Worm (Caenorhabditis elegans) whole organism, mixed stage, embryonic: ENCODE results near the gene srw-89.

Source experiments
- M03D4.4 ChIP-seq: sonication (generic microtip); optimal IDR thresholded peaks from 2 replicates; lab custom pipeline; 2017; ENCODE audit warnings: mild to moderate bottlenecking, missing genetic modification characterization, missing compliant biosample characterization
- bed-3 ChIP-seq: fragments of 200-800 bp; sonication (Bioruptor generic); optimal IDR thresholded peaks from 3 replicates; lab custom pipeline; 2018; ENCODE audit warnings: mild to moderate bottlenecking, missing genetic modification characterization, moderate library complexity, missing compliant biosample characterization
- ceh-39 ChIP-seq: fragments of 150-350 bp; optimal IDR thresholded peaks from 2 replicates; lab custom pipeline; 2014; ENCODE audit warnings: missing biosample characterization, missing genetic modification characterization
- ceh-43 ChIP-seq: fragments of 200-800 bp; sonication (Bioruptor generic); optimal IDR thresholded peaks from 2 replicates; lab custom pipeline; 2018; ENCODE audit warnings: mild to moderate bottlenecking, missing genetic modification characterization, moderate library complexity, missing compliant biosample characterization
- ces-1 ChIP-seq: fragments of 150-350 bp; optimal IDR thresholded peaks from 2 replicates; lab custom pipeline; 2014; ENCODE audit warnings: missing biosample characterization, missing genetic modification reagents, missing genetic modification characterization
- cnd-1 ChIP-seq: fragments of 200-800 bp; sonication (Bioruptor generic); optimal IDR thresholded peaks from 2 replicates; lab custom pipeline; 2018; ENCODE audit warnings: mild to moderate bottlenecking, missing genetic modification characterization, missing compliant biosample characterization
- drap-1 ChIP-seq: fragments of 200-800 bp; sonication (Bioruptor generic); optimal IDR thresholded peaks from 3 replicates; lab custom pipeline; 2018; ENCODE audit warnings: mild to moderate bottlenecking, missing genetic modification characterization, missing compliant biosample characterization
- elt-1 ChIP-seq: sonication (generic microtip); optimal IDR thresholded peaks from 2 replicates; lab custom pipeline; 2017; ENCODE audit warnings: missing genetic modification characterization, mild to moderate bottlenecking, missing compliant biosample characterization, antibody characterized with exemption, moderate library complexity, borderline replicate concordance; ENCODE audit not compliant: insufficient read depth
- elt-3 ChIP-seq: fragments of 150-350 bp; optimal IDR thresholded peaks from 2 replicates; lab custom pipeline; 2014; ENCODE audit warnings: missing biosample characterization, missing genetic modification characterization
- flh-1 ChIP-seq: fragments of 200-800 bp; sonication (Bioruptor generic); optimal IDR thresholded peaks from 2 replicates; lab custom pipeline; 2018; ENCODE audit warnings: mild to moderate bottlenecking, missing genetic modification characterization, moderate library complexity, missing compliant biosample characterization
- ham-2 ChIP-seq: fragments of 200-800 bp; sonication (Bioruptor generic); optimal IDR thresholded peaks from 2 replicates; lab custom pipeline; 2018; ENCODE audit warnings: mild to moderate bottlenecking, missing genetic modification characterization, missing compliant biosample characterization
- hlh-1 ChIP-seq: fragments of 150-350 bp; optimal IDR thresholded peaks from 2 replicates; lab custom pipeline; 2014; ENCODE audit warnings: missing biosample characterization, missing genetic modification reagents, missing genetic modification characterization
- lin-13 ChIP-seq: fragments of 150-350 bp; optimal IDR thresholded peaks from 2 replicates; lab custom pipeline; 2014; ENCODE audit warnings: missing biosample characterization, missing genetic modification characterization
- lin-32 ChIP-seq: fragments of 200-800 bp; sonication (Bioruptor generic); optimal IDR thresholded peaks from 2 replicates; lab custom pipeline; 2018; ENCODE audit warnings: mild to moderate bottlenecking, missing genetic modification characterization, missing compliant biosample characterization
- lsy-2 ChIP-seq: fragments of 150-350 bp; optimal IDR thresholded peaks from 2 replicates; lab custom pipeline; 2014; ENCODE audit warnings: missing biosample characterization, missing genetic modification characterization
- mab-5 ChIP-seq: fragments of 150-350 bp; optimal IDR thresholded peaks from 2 replicates; lab custom pipeline; 2014; ENCODE audit warnings: missing biosample characterization, missing genetic modification characterization
- mls-2 ChIP-seq: sonication (generic microtip); optimal IDR thresholded peaks from 2 replicates; lab custom pipeline; 2016; ENCODE audit warnings: mild to moderate bottlenecking, missing genetic modification characterization, moderate library complexity, missing compliant biosample characterization
- nhr-12 ChIP-seq: fragments of 150-350 bp; optimal IDR thresholded peaks from 2 replicates; lab custom pipeline; 2014; ENCODE audit warnings: missing biosample characterization, missing genetic modification characterization
- nhr-2 ChIP-seq: fragments of 150-350 bp; optimal IDR thresholded peaks from 2 replicates; lab custom pipeline; 2014; ENCODE audit warnings: missing biosample characterization, missing genetic modification characterization
- nhr-237 ChIP-seq: fragments of 150-350 bp; optimal IDR thresholded peaks from 2 replicates; lab custom pipeline; 2014; ENCODE audit warnings: missing biosample characterization, missing genetic modification characterization
- nhr-28 ChIP-seq: fragments of 150-350 bp; optimal IDR thresholded peaks from 2 replicates; lab custom pipeline; 2014; ENCODE audit warnings: missing biosample characterization, missing genetic modification characterization
- nhr-76 ChIP-seq: sonication (generic microtip); optimal IDR thresholded peaks from 2 replicates; lab custom pipeline; 2017; ENCODE audit warnings: missing biosample characterization, missing genetic modification characterization
- pha-4 ChIP-seq: fragments of 150-350 bp; optimal IDR thresholded peaks from 2 replicates; lab custom pipeline; 2018; ENCODE audit warnings: missing biosample characterization, missing genetic modification reagents, missing genetic modification characterization
- sem-2 ChIP-seq: fragments of 200-800 bp; sonication (Bioruptor generic); optimal IDR thresholded peaks from 2 replicates; lab custom pipeline; 2018; ENCODE audit warnings: mild to moderate bottlenecking, missing genetic modification characterization, missing compliant biosample characterization
- snpc-4 ChIP-seq: fragments of 150-350 bp; optimal IDR thresholded peaks from 2 replicates; lab custom pipeline; 2014; ENCODE audit warnings: missing biosample characterization, missing genetic modification characterization
- sptf-1 ChIP-seq: sonication (generic microtip); optimal IDR thresholded peaks from 2 replicates; lab custom pipeline; 2017; ENCODE audit warnings: mild to moderate bottlenecking, missing genetic modification characterization, moderate library complexity, missing compliant biosample characterization
- tbx-8 ChIP-seq: fragments of 200-800 bp; sonication (Bioruptor generic); optimal IDR thresholded peaks from 2 replicates; lab custom pipeline; 2018; ENCODE audit warnings: mild to moderate bottlenecking, missing genetic modification characterization, moderate library complexity, missing compliant biosample characterization
- unc-120 ChIP-seq: sonication (generic microtip); optimal IDR thresholded peaks from 2 replicates; lab custom pipeline; 2017; ENCODE audit warnings: missing genetic modification characterization, missing compliant biosample characterization; ENCODE audit not compliant: poor library complexity, severe bottlenecking
- unc-39 ChIP-seq: fragments of 150-350 bp; optimal IDR thresholded peaks from 2 replicates; lab custom pipeline; 2014; ENCODE audit warnings: missing biosample characterization, missing genetic modification characterization
- unc-62 ChIP-seq: fragments of 150-350 bp; optimal IDR thresholded peaks from 2 replicates; lab custom pipeline; 2014; ENCODE audit warnings: missing biosample characterization, missing genetic modification reagents, missing genetic modification characterization
- zip-8 ChIP-seq: fragments of 150-350 bp; optimal IDR thresholded peaks from 2 replicates; lab custom pipeline; 2014; ENCODE audit warnings: missing biosample characterization, missing genetic modification characterization
- ztf-11 ChIP-seq: fragments of 150-350 bp; optimal IDR thresholded peaks from 2 replicates; lab custom pipeline; 2014; ENCODE audit warnings: missing biosample characterization, missing genetic modification characterization

srw-89 gene

ce11 chrV:4024777-4025176, 7.9 kb downstream of the srw-89 start, which contains the start of gene K09D9.1:
TSS of gene K09D9.1 (plus strand) at chrV:4025047.
- TF ChIP-seq nhr-76 (tag; lab: Kevin White, UChicago): no peak
- TF ChIP-seq ces-1 (GFP tag; lab: Kevin White, UChicago): no peak
- TF ChIP-seq snpc-4 (tag; lab: Kevin White, UChicago): no peak
- no peak for TF ChIP-seq lin-32 (GFP tag; lab: Kevin White, UChicago)
- TF ChIP-seq bed-3 (GFP tag; lab: Kevin White, UChicago): no peak
- TF ChIP-seq nhr-28: no peak
- no peak for TF ChIP-seq sptf-1
- TF ChIP-seq mls-2 (tag; lab: Kevin White, UChicago): no peak
- TF ChIP-seq flh-1 (GFP tag; lab: Kevin White, UChicago): no peak
- no peak for TF ChIP-seq M03D4.4 (tag; lab: Kevin White, UChicago)
- no peak for TF ChIP-seq zip-8 (tag; lab: Kevin White, UChicago)
- no peak for TF ChIP-seq drap-1
- TF ChIP-seq tbx-8 (GFP tag; lab: Kevin White, UChicago): no peak
- no peak for TF ChIP-seq lsy-2 (tag; lab: Kevin White, UChicago)
- no peak for TF ChIP-seq pha-4 (tag; lab: Kevin White, UChicago)
- no peak for TF ChIP-seq unc-39
- no peak for TF ChIP-seq nhr-12

- TF ChIP-seq nhr-237 (tag; lab: Kevin White, UChicago) (no peak), lsy-2 (tag; lab: Kevin White, UChicago) (no peak), snpc-4 (tag; lab: Kevin White, UChicago) (no peak), cnd-1 (tag; lab: Kevin White, UChicago) (no peak), hlh-1 (tag; lab: Kevin White, UChicago) (no peak), nhr-76 (tag; lab: Kevin White, UChicago) (no peak), sptf-1 (no peak), drap-1 (no peak), mab-5 (no peak), pha-4 (tag; lab: Kevin White, UChicago) (no peak), unc-62 (GFP tag; lab: Kevin White, UChicago) (no peak), sem-2 (GFP tag; lab: Kevin White, UChicago) (no peak), unc-120 (tag; lab: Kevin White, UChicago) (no peak)
Observed at ce11 chrV:4029627-4030026, 12.7 kb downstream of the srw-89 start.

ce11 chrV:4031319-4031718, 14.4 kb downstream of the srw-89 start, which contains the start of gene cyp-35A4:
TSS of gene cyp-35A4 (plus strand) at chrV:4031619.
- no peak for TF ChIP-seq nhr-12
- no peak for TF ChIP-seq snpc-4 (tag; lab: Kevin White, UChicago)

ce11 chrV:4034303-4034702, 17.4 kb downstream of the srw-89 start, which contains the start of gene C49G7.7:
TSS of gene C49G7.7 (plus strand) at chrV:4034476.
- TF ChIP-seq sptf-1: no peak
- no peak for TF ChIP-seq pha-4 (tag; lab: Kevin White, UChicago)
- no peak for TF ChIP-seq M03D4.4 (tag; lab: Kevin White, UChicago)
- no peak for TF ChIP-seq elt-1
- no peak for TF ChIP-seq ham-2 (GFP tag; lab: Kevin White, UChicago)
- TF ChIP-seq nhr-12: no peak
- TF ChIP-seq ceh-39 (tag; lab: Kevin White, UChicago): no peak
- TF ChIP-seq unc-39: no peak
- TF ChIP-seq unc-120 (tag; lab: Kevin White, UChicago): no peak
- TF ChIP-seq mls-2 (tag; lab: Kevin White, UChicago): no peak
- TF ChIP-seq mab-5: no peak
- no peak for TF ChIP-seq ceh-43 (GFP tag; lab: Kevin White, UChicago)
- no peak for TF ChIP-seq cnd-1 (tag; lab: Kevin White, UChicago)
- no peak for TF ChIP-seq nhr-2 (tag; lab: Kevin White, UChicago)
- no peak for TF ChIP-seq nhr-28
- no peak for TF ChIP-seq lin-32 (GFP tag; lab: Kevin White, UChicago)
- no peak for TF ChIP-seq ces-1 (GFP tag; lab: Kevin White, UChicago)
- TF ChIP-seq unc-62 (GFP tag; lab: Kevin White, UChicago): no peak
- TF ChIP-seq nhr-237 (tag; lab: Kevin White, UChicago): no peak

- TF ChIP-seq hlh-1 (tag; lab: Kevin White, UChicago) (no peak), elt-1 (no peak), tbx-8 (GFP tag; lab: Kevin White, UChicago) (no peak), elt-3 (no peak), unc-62 (GFP tag; lab: Kevin White, UChicago) (no peak), sptf-1 (no peak), cnd-1 (tag; lab: Kevin White, UChicago) (no peak), ztf-11 (tag; lab: Kevin White, UChicago) (no peak), unc-120 (tag; lab: Kevin White, UChicago) (no peak), ces-1 (GFP tag; lab: Kevin White, UChicago) (no peak), lin-32 (GFP tag; lab: Kevin White, UChicago) (no peak), snpc-4 (tag; lab: Kevin White, UChicago) (no peak), lin-13 (no peak), ceh-43 (GFP tag; lab: Kevin White, UChicago) (no peak), nhr-12 (no peak), nhr-237 (tag; lab: Kevin White, UChicago) (no peak), ham-2 (GFP tag; lab: Kevin White, UChicago) (no peak)
Observed at ce11 chrV:4035811-4036210, 18.9 kb downstream of the srw-89 start, which contains the start of gene C49G7.13. TSS of gene C49G7.13 (plus strand) at chrV:4036111.
